Fruit fly (Drosophila melanogaster) whole organism, pupa: Measurements from ENCODE around the gene His3.3A.

Experiments
- CG10348 ChIP-seq: fragments of 200-800 bp; sonication (Bioruptor generic); IDR thresholded peaks from 2 replicates; pipeline ENCODE4 v1.3.6; 2022; ENCODE audit warnings: missing biosample characterization, missing genetic modification characterization
- CG12605 ChIP-seq: fragments of 200-800 bp; sonication (Bioruptor generic); IDR thresholded peaks from 2 replicates; pipeline ENCODE4 v1.3.6; 2022; ENCODE audit warnings: missing biosample characterization, missing genetic modification characterization
- CG15710 ChIP-seq: fragments of 200-800 bp; sonication (Bioruptor generic); optimal IDR thresholded peaks from 2 replicates; lab custom pipeline; 2018; ENCODE audit warnings: missing biosample characterization, mild to moderate bottlenecking, missing genetic modification characterization, moderate library complexity
- CG32121 ChIP-seq: fragments of 200-800 bp; sonication (Bioruptor generic); IDR thresholded peaks from 2 replicates; pipeline ENCODE4 v1.3.6; 2022; ENCODE audit warnings: missing biosample characterization, missing genetic modification characterization
- CG34367 ChIP-seq: fragments of 200-800 bp; sonication (Bioruptor generic); optimal IDR thresholded peaks from 2 replicates; lab custom pipeline; 2018; ENCODE audit warnings: missing biosample characterization, mild to moderate bottlenecking, missing genetic modification characterization
- D1 ChIP-seq: fragments of 200-800 bp; sonication (Bioruptor generic); optimal IDR thresholded peaks from 2 replicates; lab custom pipeline; 2018; ENCODE audit warnings: missing biosample characterization, mild to moderate bottlenecking, missing genetic modification characterization, moderate library complexity
- EcR ChIP-seq: fragments of 200-800 bp; sonication (Bioruptor generic); optimal IDR thresholded peaks from 3 replicates; lab custom pipeline; 2019; ENCODE audit warnings: missing biosample characterization, missing genetic modification characterization, mild to moderate bottlenecking, moderate library complexity, missing genetic modification reagents
- Pif1A ChIP-seq: fragments of 200-800 bp; sonication (Bioruptor generic); optimal IDR thresholded peaks from 3 replicates; lab custom pipeline; 2016; ENCODE audit warnings: missing biosample characterization, missing genetic modification characterization

DNA sequence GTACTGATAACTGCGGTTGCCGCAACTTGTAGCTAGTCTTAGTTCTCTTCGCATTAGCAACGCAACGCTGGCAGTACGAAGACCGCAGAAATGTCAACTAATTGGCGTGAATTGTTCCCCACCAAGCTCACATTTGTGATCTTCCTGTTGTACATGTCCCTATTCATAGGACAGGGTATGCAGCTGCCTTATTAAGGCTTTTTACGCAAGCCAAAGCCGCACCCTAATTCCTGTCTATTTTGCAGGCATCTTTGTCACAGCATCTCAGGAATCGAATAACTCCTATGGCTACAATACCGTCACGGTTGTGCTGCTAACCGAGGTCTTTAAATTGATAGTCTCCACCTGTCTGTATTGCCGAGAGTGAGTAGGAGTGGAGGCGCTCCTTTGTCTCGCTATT lies 1.9 kb upstream of the His3.3A start, which contains the start of gene eIF3h:
- no peak for TF ChIP-seq CG32121 (GFP tag; lab: Robert Waterston, UW)
- no peak for TF ChIP-seq CG34367 (tag; lab: Kevin White, UChicago)
- TF ChIP-seq D1: no peak
- no peak for TF ChIP-seq Pif1A (GFP tag; lab: Kevin White, UChicago)
- no peak for TF ChIP-seq CG12605 (GFP tag; lab: Robert Waterston, UW)
- no peak for TF ChIP-seq CG10348 (GFP tag; lab: Robert Waterston, UW)
- TF ChIP-seq EcR (GFP tag; lab: Kevin White, UChicago): no peak
- TF ChIP-seq CG15710 (tag; lab: Kevin White, UChicago): no peak
